Worm (Caenorhabditis elegans) whole organism, L3 larva: ENCODE data around the gene Y62H9A.11.
A peak's percentile ranks its signal among the peaks of the same experiment; 100 is the strongest.

Experiments used
- ZK546.5 ChIP-seq: sonication (generic microtip); optimal IDR thresholded peaks from 2 replicates; lab custom pipeline; 2017; ENCODE audit warnings: missing biosample characterization, missing genetic modification characterization
- ama-1 ChIP-seq: fragments of 150-350 bp; optimal IDR thresholded peaks from 2 replicates; lab custom pipeline; 2018
- ceh-16 ChIP-seq: sonication (generic microtip); optimal IDR thresholded peaks from 2 replicates; lab custom pipeline; 2017; ENCODE audit warnings: missing biosample characterization, missing genetic modification characterization
- ceh-28 ChIP-seq: fragments of 150-350 bp; optimal IDR thresholded peaks from 2 replicates; lab custom pipeline; 2014; ENCODE audit warnings: missing biosample characterization, missing genetic modification reagents, missing genetic modification characterization
- ceh-82 ChIP-seq: fragments of 150-350 bp; optimal IDR thresholded peaks from 2 replicates; lab custom pipeline; 2014; ENCODE audit warnings: missing biosample characterization, missing genetic modification characterization
- ceh-9 ChIP-seq: sonication (generic microtip); optimal IDR thresholded peaks from 2 replicates; lab custom pipeline; 2018; ENCODE audit warnings: missing biosample characterization, missing genetic modification characterization
- egl-27 ChIP-seq: sonication (generic microtip); optimal IDR thresholded peaks from 4 replicates; lab custom pipeline; 2017; ENCODE audit warnings: missing biosample characterization, missing genetic modification reagents, missing genetic modification characterization
- egl-5 ChIP-seq: fragments of 150-350 bp; optimal IDR thresholded peaks from 2 replicates; lab custom pipeline; 2017; ENCODE audit warnings: missing biosample characterization, missing genetic modification reagents, missing genetic modification characterization, inconsistent platforms
- elt-2 ChIP-seq: sonication (generic microtip); optimal IDR thresholded peaks from 2 replicates; lab custom pipeline; 2016; ENCODE audit warnings: missing genetic modification reagents, mild to moderate bottlenecking, missing genetic modification characterization, missing compliant biosample characterization
- fkh-10 ChIP-seq: sonication (generic microtip); optimal IDR thresholded peaks from 2 replicates; lab custom pipeline; 2017; ENCODE audit warnings: missing biosample characterization, missing genetic modification reagents, missing genetic modification characterization
- fkh-2 ChIP-seq: fragments of 150-350 bp; optimal IDR thresholded peaks from 2 replicates; lab custom pipeline; 2014; ENCODE audit warnings: missing biosample characterization, missing genetic modification reagents, missing genetic modification characterization
- fos-1 ChIP-seq: fragments of 150-350 bp; optimal IDR thresholded peaks from 2 replicates; lab custom pipeline; 2014; ENCODE audit warnings: missing biosample characterization, missing genetic modification characterization
- hmg-11 ChIP-seq: sonication (generic microtip); optimal IDR thresholded peaks from 2 replicates; lab custom pipeline; 2016; ENCODE audit warnings: missing genetic modification characterization, missing compliant biosample characterization
- lin-39 ChIP-seq: fragments of 150-350 bp; optimal IDR thresholded peaks from 2 replicates; lab custom pipeline; 2018; ENCODE audit warnings: missing biosample characterization, missing genetic modification reagents, missing genetic modification characterization
- lsy-12 ChIP-seq: sonication (generic microtip); optimal IDR thresholded peaks from 2 replicates; lab custom pipeline; 2016; ENCODE audit warnings: mild to moderate bottlenecking, missing genetic modification characterization, missing compliant biosample characterization
- mml-1 ChIP-seq: fragments of 150-350 bp; sonication (generic microtip); optimal IDR thresholded peaks from 3 replicates; lab custom pipeline; 2014; ENCODE audit warnings: missing biosample characterization, missing genetic modification characterization
- nfya-1 ChIP-seq: sonication (generic microtip); optimal IDR thresholded peaks from 2 replicates; lab custom pipeline; 2017; ENCODE audit warnings: missing genetic modification characterization, mild to moderate bottlenecking, missing compliant biosample characterization, antibody characterized with exemption, moderate library complexity; ENCODE audit not compliant: insufficient read depth
- nhr-11 ChIP-seq: fragments of 150-350 bp; optimal IDR thresholded peaks from 2 replicates; lab custom pipeline; 2014; ENCODE audit warnings: missing biosample characterization, missing genetic modification characterization
- nhr-12 ChIP-seq: fragments of 150-350 bp; optimal IDR thresholded peaks from 2 replicates; lab custom pipeline; 2014; ENCODE audit warnings: missing biosample characterization, missing genetic modification characterization
- nhr-237 ChIP-seq: fragments of 150-350 bp; optimal IDR thresholded peaks from 2 replicates; lab custom pipeline; 2014; ENCODE audit warnings: missing biosample characterization, missing genetic modification characterization
- nhr-43 ChIP-seq: sonication (generic microtip); optimal IDR thresholded peaks from 2 replicates; lab custom pipeline; 2016; ENCODE audit warnings: mild to moderate bottlenecking, missing genetic modification characterization, missing compliant biosample characterization; ENCODE audit not compliant: poor library complexity, severe bottlenecking
- nhr-67 ChIP-seq: fragments of 150-350 bp; optimal IDR thresholded peaks from 2 replicates; lab custom pipeline; 2014; ENCODE audit warnings: missing biosample characterization, missing genetic modification characterization
- nhr-76 ChIP-seq: fragments of 150-350 bp; sonication (generic microtip); optimal IDR thresholded peaks from 5 replicates; lab custom pipeline; 2014; ENCODE audit warnings: missing biosample characterization, missing genetic modification characterization
- nhr-77 ChIP-seq: fragments of 150-350 bp; optimal IDR thresholded peaks from 2 replicates; lab custom pipeline; 2014; ENCODE audit warnings: missing biosample characterization, missing genetic modification characterization
- pha-4 ChIP-seq: fragments of 150-350 bp; optimal IDR thresholded peaks from 2 replicates; lab custom pipeline; 2014; ENCODE audit warnings: missing biosample characterization, missing genetic modification reagents, missing genetic modification characterization
- pqm-1 ChIP-seq: fragments of 150-350 bp; optimal IDR thresholded peaks from 2 replicates; lab custom pipeline; 2017; ENCODE audit warnings: missing biosample characterization, missing genetic modification characterization, inconsistent platforms
- sea-2 ChIP-seq: fragments of 150-350 bp; sonication (generic microtip); optimal IDR thresholded peaks from 4 replicates; lab custom pipeline; 2014; ENCODE audit warnings: missing biosample characterization, missing genetic modification reagents, missing genetic modification characterization
- skn-1 ChIP-seq: fragments of 150-350 bp; optimal IDR thresholded peaks from 2 replicates; lab custom pipeline; 2014; ENCODE audit warnings: missing biosample characterization, missing genetic modification characterization
- tbx-2 ChIP-seq: sonication (generic microtip); optimal IDR thresholded peaks from 2 replicates; lab custom pipeline; 2016; ENCODE audit warnings: mild to moderate bottlenecking, missing genetic modification characterization, missing compliant biosample characterization
- unc-39 ChIP-seq: sonication (generic microtip); optimal IDR thresholded peaks from 4 replicates; lab custom pipeline; 2017; ENCODE audit warnings: missing biosample characterization, missing genetic modification characterization
- unc-62 ChIP-seq: fragments of 150-350 bp; sonication (generic microtip); optimal IDR thresholded peaks from 4 replicates; lab custom pipeline; 2014; ENCODE audit warnings: missing biosample characterization, missing genetic modification reagents, missing genetic modification characterization
- zag-1 ChIP-seq: fragments of 150-350 bp; optimal IDR thresholded peaks from 2 replicates; lab custom pipeline; 2014; ENCODE audit warnings: missing biosample characterization, missing genetic modification characterization
- ztf-4 ChIP-seq: fragments of 150-350 bp; optimal IDR thresholded peaks from 2 replicates; lab custom pipeline; 2014; ENCODE audit warnings: missing biosample characterization, missing genetic modification characterization

Gene Y62H9A.11

DNA sequence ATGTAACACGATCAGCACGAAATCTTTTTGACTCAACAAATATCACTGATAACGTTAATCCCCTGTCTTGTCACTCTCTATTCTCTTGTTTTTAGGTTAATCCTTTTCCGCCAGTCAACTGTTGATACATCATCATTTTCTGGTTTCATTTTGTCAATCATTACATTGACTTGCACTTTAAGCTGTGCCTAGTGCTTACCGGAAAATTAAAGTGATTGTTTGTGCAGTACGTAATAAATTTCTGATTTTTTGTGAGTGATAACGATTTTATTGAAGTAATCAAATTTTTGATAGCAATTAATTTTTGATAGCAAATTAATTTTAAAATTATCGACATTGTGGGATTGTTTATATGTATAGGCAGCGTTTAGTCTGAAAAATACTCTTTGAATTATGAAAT, 2.0 kb upstream of the Y62H9A.11 start:
- peak; percentile 80 for TF ChIP-seq pqm-1 (tag; lab: Kevin White, UChicago)
- no peak for TF ChIP-seq sea-2 (GFP tag; lab: Kevin White, UChicago)
- no peak for TF ChIP-seq zag-1 (tag; lab: Kevin White, UChicago)
- no peak for TF ChIP-seq egl-5
- TF ChIP-seq nhr-12 (tag; lab: Kevin White, UChicago): no peak
- peak; percentile 89 for TF ChIP-seq elt-2 (tag; lab: Kevin White, UChicago)
- TF ChIP-seq skn-1 (tag; lab: Kevin White, UChicago): peak; percentile 7
- TF ChIP-seq pha-4 (tag; lab: Kevin White, UChicago): peak; percentile 37

DNA sequence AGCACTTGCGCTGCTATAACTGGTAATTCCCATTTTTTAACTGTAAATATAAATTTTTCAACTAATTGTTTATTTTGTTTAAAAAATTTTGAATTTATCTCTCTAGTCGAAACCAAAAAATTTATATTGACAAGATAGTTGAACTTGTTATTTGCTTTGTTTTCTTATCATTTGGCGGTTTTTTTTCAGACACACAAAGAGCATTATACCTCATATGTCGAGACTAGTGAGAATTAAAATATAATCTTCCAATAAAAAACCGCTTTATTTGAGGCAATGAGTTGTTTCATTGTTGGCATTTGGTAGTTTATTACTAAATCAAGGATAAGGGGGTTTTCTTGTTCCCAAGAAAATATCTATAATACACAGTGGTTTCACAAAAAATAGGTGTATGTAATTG, 1.1 kb upstream of the Y62H9A.11 start:
- TF ChIP-seq unc-39 (tag; lab: Kevin White, UChicago): no peak
- peak; percentile 56 for TF ChIP-seq elt-2 (tag; lab: Kevin White, UChicago)
- TF ChIP-seq pha-4 (tag; lab: Kevin White, UChicago): peak; percentile 41

- TF ChIP-seq unc-39 (tag; lab: Kevin White, UChicago) (no peak), lin-39 (tag; lab: Kevin White, UChicago) (no peak)
Observed at ce11 chrX:11906626-11907025, 537 bp downstream of the Y62H9A.11 start.

DNA sequence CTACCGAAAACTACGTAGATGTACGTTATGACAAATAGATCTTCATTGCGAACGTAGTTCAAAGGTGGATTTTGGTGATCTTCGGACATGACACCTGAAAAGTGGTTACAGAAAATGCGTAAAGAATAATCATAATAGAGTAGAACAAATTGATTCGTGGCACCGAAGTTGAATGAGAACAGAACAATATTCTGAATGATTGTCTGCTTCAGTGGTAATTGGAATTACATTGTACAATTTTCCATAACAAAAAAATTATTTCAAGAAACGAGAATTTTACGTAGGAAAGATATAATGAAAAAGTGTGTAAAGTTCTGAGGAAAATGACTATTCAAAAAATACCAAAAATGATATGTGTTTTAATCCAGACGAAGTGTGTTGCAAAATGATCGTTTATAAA, 4.5 kb downstream of the Y62H9A.11 start, which contains the start of gene Y62H9A.10:
Gene Y62H9A.10, minus strand, starts transcription at position 101 of the 400 bp plus-strand sequence.
- no peak for TF ChIP-seq skn-1 (tag; lab: Kevin White, UChicago)
- no peak for TF ChIP-seq pqm-1 (tag; lab: Kevin White, UChicago)
- no peak for TF ChIP-seq nhr-67 (tag; lab: Kevin White, UChicago)
- TF ChIP-seq fos-1: no peak
- TF ChIP-seq nhr-43 (tag; lab: Kevin White, UChicago): no peak
- no peak for TF ChIP-seq ama-1 (lab: Kevin White, UChicago)
- TF ChIP-seq nfya-1 (tag; lab: Kevin White, UChicago): no peak
- no peak for TF ChIP-seq tbx-2 (tag; lab: Kevin White, UChicago)
- TF ChIP-seq pha-4 (tag; lab: Kevin White, UChicago): no peak
- no peak for TF ChIP-seq fkh-10 (GFP tag; lab: Kevin White, UChicago)
- TF ChIP-seq ceh-28 (tag; lab: Kevin White, UChicago): no peak
- TF ChIP-seq elt-2 (tag; lab: Kevin White, UChicago): no peak
- no peak for TF ChIP-seq ceh-82
- TF ChIP-seq lsy-12: no peak
- TF ChIP-seq fkh-2 (tag; lab: Kevin White, UChicago): no peak
- no peak for TF ChIP-seq unc-62 (GFP tag; lab: Kevin White, UChicago)
- TF ChIP-seq mml-1 (tag; lab: Kevin White, UChicago): no peak
- TF ChIP-seq ceh-16: no peak
- TF ChIP-seq ceh-9 (tag; lab: Kevin White, UChicago): no peak
- no peak for TF ChIP-seq sea-2 (GFP tag; lab: Kevin White, UChicago)
- TF ChIP-seq, all 47 proteins: peak for 0

ce11 chrX:11899031-11899430, 8.1 kb downstream of the Y62H9A.11 start:
- TF ChIP-seq ceh-28 (tag; lab: Kevin White, UChicago) (peak; percentile 72), nhr-11 (tag; lab: Kevin White, UChicago) (no peak), unc-62 (GFP tag; lab: Kevin White, UChicago) (no peak), lin-39 (tag; lab: Kevin White, UChicago) (peak; percentile 54), egl-27 (no peak), nhr-67 (tag; lab: Kevin White, UChicago) (no peak), nhr-76 (tag; lab: Kevin White, UChicago) (no peak)

ce11 chrX:11898040-11898439, 9.1 kb downstream of the Y62H9A.11 start, which contains the start of gene Y62H9A.9:
TSS of gene Y62H9A.9 (minus strand) at chrX:11898140.
- no peak for TF ChIP-seq fos-1
- no peak for TF ChIP-seq nhr-237 (tag; lab: Kevin White, UChicago)
- TF ChIP-seq tbx-2 (tag; lab: Kevin White, UChicago): no peak
- no peak for TF ChIP-seq nhr-77 (tag; lab: Kevin White, UChicago)
- no peak for TF ChIP-seq lin-39 (tag; lab: Kevin White, UChicago)
- TF ChIP-seq nfya-1 (tag; lab: Kevin White, UChicago): no peak
- TF ChIP-seq hmg-11 (tag; lab: Kevin White, UChicago): no peak
- TF ChIP-seq nhr-76 (tag; lab: Kevin White, UChicago): no peak
- TF ChIP-seq ZK546.5 (tag; lab: Kevin White, UChicago): no peak
- no peak for TF ChIP-seq ztf-4
- no peak for TF ChIP-seq nhr-11 (tag; lab: Kevin White, UChicago)
- TF ChIP-seq ceh-9 (tag; lab: Kevin White, UChicago): no peak
- TF ChIP-seq ama-1 (lab: Kevin White, UChicago): no peak
- no peak for TF ChIP-seq ceh-16
